Worm (Caenorhabditis elegans) whole organism, L1 larva: ENCODE results near the gene F35E8.13.

Source experiments
- C16A3.4 ChIP-seq: fragments of 150-350 bp; optimal IDR thresholded peaks from 2 replicates; lab custom pipeline; 2014; ENCODE audit warnings: missing biosample characterization, missing genetic modification characterization
- Y116A8C.19 ChIP-seq: sonication (generic microtip); optimal IDR thresholded peaks from 2 replicates; lab custom pipeline; 2016; ENCODE audit warnings: missing compliant biosample characterization, missing genetic modification characterization, borderline replicate concordance
- aha-1 ChIP-seq: fragments of 150-350 bp; optimal IDR thresholded peaks from 2 replicates; lab custom pipeline; 2014; ENCODE audit warnings: missing biosample characterization, missing genetic modification characterization
- blmp-1 ChIP-seq: fragments of 150-350 bp; optimal IDR thresholded peaks from 2 replicates; lab custom pipeline; 2014; ENCODE audit warnings: missing biosample characterization, missing genetic modification characterization
- ceh-8 ChIP-seq: fragments of 200-800 bp; sonication (Bioruptor generic); optimal IDR thresholded peaks from 2 replicates; lab custom pipeline; 2018; ENCODE audit warnings: mild to moderate bottlenecking, missing genetic modification characterization, moderate library complexity, missing compliant biosample characterization
- ceh-82 ChIP-seq, 3 experiments: fragments of 150-350 bp in 1 of 3; sonication (generic microtip) in 2 of 3; optimal IDR thresholded peaks; 2 replicates each; lab custom pipeline; 2014 to 2017; ENCODE audit warnings: missing biosample characterization in 3 of 3, missing genetic modification characterization in 3 of 3
- dsc-1 ChIP-seq: sonication (generic microtip); optimal IDR thresholded peaks from 2 replicates; lab custom pipeline; 2016; ENCODE audit warnings: mild to moderate bottlenecking, missing genetic modification characterization, missing compliant biosample characterization
- efl-1 ChIP-seq, 4 experiments: fragments of 150-350 bp; optimal IDR thresholded peaks in 3 of 4; peaks in 1 of 4; 1 replicate in 1 of 4; 2 replicates in 3 of 4; lab custom pipeline; 2014; ENCODE audit warnings: missing biosample characterization in 2 of 4, missing genetic modification characterization in 2 of 4, missing genetic modification reagents in 2 of 4
- elt-2 ChIP-seq: sonication (generic microtip); optimal IDR thresholded peaks from 2 replicates; lab custom pipeline; 2016; ENCODE audit warnings: missing genetic modification characterization, mild to moderate bottlenecking, inconsistent platforms, missing compliant biosample characterization, missing genetic modification reagents
- fkh-4 ChIP-seq: sonication (generic microtip); optimal IDR thresholded peaks from 2 replicates; lab custom pipeline; 2016; ENCODE audit warnings: missing compliant biosample characterization, missing genetic modification characterization, borderline replicate concordance
- fkh-8 ChIP-seq: sonication (generic microtip); optimal IDR thresholded peaks from 2 replicates; lab custom pipeline; 2016; ENCODE audit warnings: mild to moderate bottlenecking, missing genetic modification characterization, missing compliant biosample characterization
- fos-1 ChIP-seq: fragments of 150-350 bp; optimal IDR thresholded peaks from 2 replicates; lab custom pipeline; 2014; ENCODE audit warnings: missing biosample characterization, missing genetic modification characterization
- hpl-2 ChIP-seq: fragments of 150-350 bp; optimal IDR thresholded peaks from 2 replicates; lab custom pipeline; 2014; ENCODE audit warnings: missing biosample characterization, missing genetic modification reagents, missing genetic modification characterization
- jun-1 ChIP-seq: fragments of 150-350 bp; optimal IDR thresholded peaks from 2 replicates; lab custom pipeline; 2014; ENCODE audit warnings: missing biosample characterization, missing genetic modification reagents, missing genetic modification characterization
- lin-14 ChIP-seq: fragments of 200-800 bp; sonication (Bioruptor generic); optimal IDR thresholded peaks from 2 replicates; lab custom pipeline; 2018; ENCODE audit warnings: mild to moderate bottlenecking, missing genetic modification characterization, moderate library complexity, missing compliant biosample characterization
- lin-35 ChIP-seq, 2 experiments: fragments of 150-350 bp; optimal IDR thresholded peaks; 2 replicates each; lab custom pipeline; 2014; ENCODE audit warnings: missing biosample characterization in 2 of 2, missing genetic modification characterization in 2 of 2, missing genetic modification reagents in 2 of 2
- mef-2 ChIP-seq: fragments of 150-350 bp; optimal IDR thresholded peaks from 2 replicates; lab custom pipeline; 2014; ENCODE audit warnings: missing biosample characterization, missing genetic modification characterization
- nhr-12 ChIP-seq: sonication (generic microtip); optimal IDR thresholded peaks from 2 replicates; lab custom pipeline; 2017; ENCODE audit warnings: missing biosample characterization, missing genetic modification characterization
- nhr-237 ChIP-seq: fragments of 150-350 bp; optimal IDR thresholded peaks from 2 replicates; lab custom pipeline; 2014; ENCODE audit warnings: missing biosample characterization, missing genetic modification characterization
- nhr-28 ChIP-seq: fragments of 150-350 bp; optimal IDR thresholded peaks from 2 replicates; lab custom pipeline; 2014; ENCODE audit warnings: missing biosample characterization, missing genetic modification characterization
- nhr-47 ChIP-seq: sonication (generic microtip); optimal IDR thresholded peaks from 2 replicates; lab custom pipeline; 2016; ENCODE audit warnings: mild to moderate bottlenecking, missing genetic modification characterization, moderate library complexity, missing compliant biosample characterization
- nhr-85 ChIP-seq: sonication (generic microtip); peaks from one replicate; lab custom pipeline; 2016; ENCODE audit warnings: missing genetic modification characterization, inconsistent platforms, missing compliant biosample characterization
- pag-3 ChIP-seq: sonication (generic microtip); optimal IDR thresholded peaks from 2 replicates; lab custom pipeline; 2017; ENCODE audit warnings: missing genetic modification characterization, mild to moderate bottlenecking, missing compliant biosample characterization, antibody characterized with exemption, borderline replicate concordance; ENCODE audit not compliant: insufficient read depth
- pax-3 ChIP-seq: fragments of 200-800 bp; sonication (Bioruptor generic); optimal IDR thresholded peaks from 2 replicates; lab custom pipeline; 2018; ENCODE audit warnings: mild to moderate bottlenecking, missing genetic modification characterization, moderate library complexity, missing compliant biosample characterization
- pqm-1 ChIP-seq: sonication (generic microtip); optimal IDR thresholded peaks from 3 replicates; lab custom pipeline; 2017; ENCODE audit warnings: missing biosample characterization, missing genetic modification characterization
- snpc-4 ChIP-seq: fragments of 150-350 bp; optimal IDR thresholded peaks from 2 replicates; lab custom pipeline; 2014; ENCODE audit warnings: missing biosample characterization, missing genetic modification characterization
- snu-23 ChIP-seq: sonication (generic microtip); optimal IDR thresholded peaks from 2 replicates; lab custom pipeline; 2016; ENCODE audit warnings: missing genetic modification characterization, missing compliant biosample characterization
- sox-4 ChIP-seq: sonication (generic microtip); optimal IDR thresholded peaks from 2 replicates; lab custom pipeline; 2016; ENCODE audit warnings: missing genetic modification characterization, missing compliant biosample characterization
- sup-37 ChIP-seq: fragments of 200-800 bp; sonication (Bioruptor generic); optimal IDR thresholded peaks from 2 replicates; lab custom pipeline; 2018; ENCODE audit warnings: mild to moderate bottlenecking, missing genetic modification characterization, missing compliant biosample characterization
- tbx-2 ChIP-seq: sonication (generic microtip); optimal IDR thresholded peaks from 2 replicates; lab custom pipeline; 2016; ENCODE audit warnings: missing genetic modification characterization, missing compliant biosample characterization
- tlp-1 ChIP-seq: fragments of 150-350 bp; optimal IDR thresholded peaks from 2 replicates; lab custom pipeline; 2014; ENCODE audit warnings: missing biosample characterization, missing genetic modification characterization
- unc-130 ChIP-seq: fragments of 150-350 bp; optimal IDR thresholded peaks from 2 replicates; lab custom pipeline; 2017; ENCODE audit warnings: missing biosample characterization, missing genetic modification characterization, inconsistent platforms
- unc-62 ChIP-seq: fragments of 150-350 bp; optimal IDR thresholded peaks from 2 replicates; lab custom pipeline; 2014; ENCODE audit warnings: missing biosample characterization, missing genetic modification reagents, missing genetic modification characterization
- zag-1 ChIP-seq: fragments of 150-350 bp; optimal IDR thresholded peaks from 2 replicates; lab custom pipeline; 2014; ENCODE audit warnings: missing biosample characterization, missing genetic modification characterization
- zip-4 ChIP-seq: fragments of 200-800 bp; sonication (Bioruptor generic); optimal IDR thresholded peaks from 2 replicates; lab custom pipeline; 2018; ENCODE audit warnings: mild to moderate bottlenecking, missing genetic modification characterization, moderate library complexity, missing compliant biosample characterization
- ztf-4 ChIP-seq: fragments of 150-350 bp; optimal IDR thresholded peaks from 2 replicates; lab custom pipeline; 2014; ENCODE audit warnings: missing biosample characterization, missing genetic modification characterization

F35E8.13 gene

ce11 chrV:15913714-15914113, 9.4 kb upstream of the F35E8.13 start, which contains the start of gene F35E8.7:
Gene F35E8.7 (plus strand): TSS chrV:15914014.
- TF ChIP-seq zag-1 (tag; lab: Kevin White, UChicago) (no peak), tbx-2 (tag; lab: Kevin White, UChicago) (no peak), sox-4 (tag; lab: Kevin White, UChicago) (no peak), lin-14 (GFP tag; lab: Kevin White, UChicago) (no peak), snu-23 (GFP tag; lab: Kevin White, UChicago) (no peak), jun-1 (tag; lab: Kevin White, UChicago) (no peak), C16A3.4 (no peak), tlp-1 (tag; lab: Kevin White, UChicago) (no peak), sup-37 (GFP tag; lab: Kevin White, UChicago) (no peak)

ce11 chrV:15914774-15915173, 8.3 kb upstream of the F35E8.13 start:
- no peak for TF ChIP-seq aha-1 (tag; lab: Kevin White, UChicago)
- TF ChIP-seq pqm-1 (tag; lab: Kevin White, UChicago), result no peak
- TF ChIP-seq zip-4 (GFP tag; lab: Kevin White, UChicago), result no peak
- TF ChIP-seq efl-1 (optimal IDR thresholded peaks at IDR 0.05; lab: Kevin White, UChicago), result no peak
- TF ChIP-seq efl-1 (GFP tag; optimal IDR thresholded peaks at IDR 0.05 in 1 of 2; lab: Kevin White, UChicago), result no peak
- no peak for TF ChIP-seq blmp-1 (tag; lab: Kevin White, UChicago)
- no peak for TF ChIP-seq nhr-28 (tag; lab: Kevin White, UChicago)
- TF ChIP-seq nhr-237 (tag; lab: Kevin White, UChicago), result no peak
- no peak for TF ChIP-seq pax-3
- TF ChIP-seq ztf-4, result no peak

ce11 chrV:15915307-15915706, 7.8 kb upstream of the F35E8.13 start:
- TF ChIP-seq fkh-8 (no peak), blmp-1 (tag; lab: Kevin White, UChicago) (no peak)

ce11 chrV:15915919-15916318, 7.2 kb upstream of the F35E8.13 start, which contains the start of gene gst-38:
Gene gst-38 (minus strand): TSS chrV:15916070.
- TF ChIP-seq elt-2 (tag; lab: Kevin White, UChicago) (peak; percentile 85), ztf-4 (no peak)

ce11 chrV:15917458-15917857, 5.6 kb upstream of the F35E8.13 start, which contains the start of gene F35E8.9:
Gene F35E8.9 (minus strand): TSS chrV:15917558.
- TF ChIP-seq tbx-2 (tag; lab: Kevin White, UChicago), result no peak

- TF ChIP-seq Y116A8C.19 (no peak), pag-3 (tag; lab: Kevin White, UChicago) (no peak), sox-4 (tag; lab: Kevin White, UChicago) (no peak), nhr-12 (tag; lab: Kevin White, UChicago) (no peak), snpc-4 (tag; lab: Kevin White, UChicago) (no peak), fos-1 (tag; lab: Kevin White, UChicago) (no peak), nhr-47 (no peak), nhr-85 (tag; lab: Kevin White, UChicago) (no peak), hpl-2 (GFP tag; lab: Kevin White, UChicago) (no peak), lin-35 (GFP tag; optimal IDR thresholded peaks at IDR 0.05; lab: Kevin White, UChicago) (no peak), unc-62 (GFP tag; lab: Kevin White, UChicago) (no peak), zag-1 (tag; lab: Kevin White, UChicago) (no peak), C16A3.4 (no peak), fkh-4 (no peak), mef-2 (tag; lab: Kevin White, UChicago) (no peak), unc-130 (tag; lab: Kevin White, UChicago) (no peak), lin-14 (GFP tag; lab: Kevin White, UChicago) (no peak), dsc-1 (tag; lab: Kevin White, UChicago) (no peak), ceh-8 (GFP tag; lab: Kevin White, UChicago) (no peak), ceh-82 (tag; optimal IDR thresholded peaks at IDR 0.05; lab: Kevin White, UChicago) (no peak)
Observed at ce11 chrV:15920273-15920672, 2.8 kb upstream of the F35E8.13 start, which contains the start of gene F35E8.10. Gene F35E8.10 (minus strand): TSS chrV:15920373.
